Fruit fly (Drosophila melanogaster) whole organism, prepupa: ENCODE results near the gene wnd.

Experiments used
- CG11762 ChIP-seq: fragments of 200-800 bp; sonication (Bioruptor generic); optimal IDR thresholded peaks from 3 replicates; lab custom pipeline; 2016; ENCODE audit warnings: missing biosample characterization, missing genetic modification characterization; ENCODE audit not compliant: insufficient read depth
- CG16779 ChIP-seq: fragments of 200-800 bp; sonication (Bioruptor generic); optimal IDR thresholded peaks from 3 replicates; lab custom pipeline; 2017; ENCODE audit warnings: missing biosample characterization, mild to moderate bottlenecking, missing genetic modification characterization
- CG4318 ChIP-seq: fragments of 200-800 bp; sonication (Bioruptor generic); optimal IDR thresholded peaks from 3 replicates; lab custom pipeline; 2017; ENCODE audit warnings: missing biosample characterization, mild to moderate bottlenecking, missing genetic modification characterization
- CG6276 ChIP-seq: fragments of 200-800 bp; sonication (Bioruptor generic); optimal IDR thresholded peaks from 2 replicates; lab custom pipeline; 2017; ENCODE audit warnings: missing biosample characterization, mild to moderate bottlenecking, missing genetic modification characterization
- CG6792 ChIP-seq: fragments of 200-800 bp; sonication (Bioruptor generic); optimal IDR thresholded peaks from 3 replicates; lab custom pipeline; 2016; ENCODE audit warnings: missing biosample characterization, missing genetic modification characterization
- CG8119 ChIP-seq: fragments of 200-800 bp; sonication (Bioruptor generic); IDR thresholded peaks from 3 replicates; pipeline ENCODE4 v1.3.6; 2022; ENCODE audit warnings: missing biosample characterization, missing genetic modification characterization
- CG8632 ChIP-seq: fragments of 200-800 bp; sonication (Bioruptor generic); optimal IDR thresholded peaks from 3 replicates; lab custom pipeline; 2016; ENCODE audit warnings: missing biosample characterization, missing genetic modification characterization
- CG9139 ChIP-seq: fragments of 200-800 bp; sonication (Bioruptor generic); optimal IDR thresholded peaks from 3 replicates; lab custom pipeline; 2017; ENCODE audit warnings: missing biosample characterization, mild to moderate bottlenecking, missing genetic modification characterization
- Ets21C ChIP-seq: fragments of 200-800 bp; sonication (Bioruptor generic); optimal IDR thresholded peaks from 3 replicates; lab custom pipeline; 2016; ENCODE audit warnings: missing biosample characterization, missing genetic modification characterization
- eg ChIP-seq: fragments of 200-800 bp; sonication (Bioruptor generic); IDR thresholded peaks from 3 replicates; pipeline ENCODE4 v1.3.6; 2022; ENCODE audit warnings: missing biosample characterization, missing genetic modification characterization
- esn ChIP-seq: fragments of 200-800 bp; sonication (Bioruptor generic); optimal IDR thresholded peaks from 2 replicates; lab custom pipeline; 2016; ENCODE audit warnings: missing biosample characterization, mild to moderate bottlenecking, missing genetic modification characterization, moderate library complexity
- fd85E ChIP-seq: fragments of 200-800 bp; sonication (Bioruptor generic); optimal IDR thresholded peaks from 3 replicates; lab custom pipeline; 2016; ENCODE audit warnings: missing biosample characterization, missing genetic modification characterization
- lz ChIP-seq: fragments of 200-800 bp; sonication (Bioruptor generic); optimal IDR thresholded peaks from 3 replicates; lab custom pipeline; 2016; ENCODE audit warnings: missing biosample characterization, missing genetic modification characterization

DNA sequence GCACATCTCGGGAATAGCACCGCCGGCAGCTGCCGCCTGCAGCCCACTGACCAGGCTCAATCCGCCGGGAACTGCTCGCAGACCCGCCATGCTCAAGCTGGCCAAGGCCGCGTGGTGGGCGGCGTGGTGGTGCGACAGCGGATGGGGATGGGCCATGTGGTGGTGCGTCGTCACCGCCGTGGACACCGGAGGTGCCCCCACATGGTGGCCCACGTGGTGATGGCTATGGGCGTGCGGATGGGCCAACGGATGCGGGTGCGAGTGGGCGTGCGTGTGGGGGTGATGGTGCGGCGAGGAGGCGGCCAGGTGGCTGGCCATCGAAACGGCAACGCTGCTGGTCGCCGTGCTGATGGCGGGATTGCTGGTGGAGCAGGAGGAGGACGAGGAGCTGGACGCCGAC, 17.9 kb upstream of the wnd start:
- TF ChIP-seq Ets21C (GFP tag; lab: Kevin White, UChicago) (no peak), esn (GFP tag; lab: Kevin White, UChicago) (no peak), CG11762 (no peak), lz (GFP tag; lab: Kevin White, UChicago) (no peak), CG6276 (GFP tag; lab: Kevin White, UChicago) (no peak), CG9139 (GFP tag; lab: Kevin White, UChicago) (no peak), fd85E (no peak), CG8632 (GFP tag; lab: Kevin White, UChicago) (no peak), CG6792 (GFP tag; lab: Kevin White, UChicago) (no peak), CG4318 (GFP tag; lab: Kevin White, UChicago) (no peak), CG8119 (GFP tag; lab: Robert Waterston, UW) (no peak), CG16779 (tag; lab: Kevin White, UChicago) (no peak), eg (GFP tag; lab: Robert Waterston, UW) (no peak)
